Fruit fly (Drosophila melanogaster) whole organism, adult: Measurements from ENCODE around the gene CG17027.
A peak's percentile ranks its signal among the peaks of the same experiment; 100 is the strongest.

Source experiments
- CG11617 ChIP-seq: fragments of 200-800 bp; sonication (Bioruptor generic); optimal IDR thresholded peaks from 2 replicates; lab custom pipeline; 2017; ENCODE audit warnings: mild to moderate bottlenecking, missing biosample characterization, missing genetic modification reagents, missing genetic modification characterization
- CG14711 ChIP-seq: fragments of 200-800 bp; sonication (Bioruptor generic); optimal IDR thresholded peaks from 2 replicates; lab custom pipeline; 2018; ENCODE audit warnings: missing biosample characterization, mild to moderate bottlenecking, missing genetic modification characterization, moderate library complexity
- CG33017 ChIP-seq: fragments of 200-800 bp; sonication (Bioruptor generic); optimal IDR thresholded peaks from 2 replicates; lab custom pipeline; 2018; ENCODE audit warnings: missing biosample characterization, mild to moderate bottlenecking, missing genetic modification characterization, moderate library complexity
- CG7101 ChIP-seq: fragments of 200-800 bp; sonication (Bioruptor generic); optimal IDR thresholded peaks from 2 replicates; lab custom pipeline; 2018; ENCODE audit warnings: missing biosample characterization, mild to moderate bottlenecking, missing genetic modification characterization, moderate library complexity
- Clk ChIP-seq: fragments of 200-800 bp; sonication (Bioruptor generic); optimal IDR thresholded peaks from 2 replicates; lab custom pipeline; 2017; ENCODE audit warnings: missing biosample characterization, missing genetic modification characterization
- Hr96 ChIP-seq: fragments of 200-800 bp; sonication (Bioruptor generic); optimal IDR thresholded peaks from 2 replicates; lab custom pipeline; 2016; ENCODE audit warnings: missing biosample characterization, missing genetic modification characterization
- bab1 ChIP-seq: fragments of 200-800 bp; sonication (Bioruptor generic); optimal IDR thresholded peaks from 3 replicates; lab custom pipeline; 2019; ENCODE audit warnings: missing biosample characterization, mild to moderate bottlenecking, missing genetic modification characterization, moderate library complexity
- kay ChIP-seq: fragments of 200-800 bp; sonication (Bioruptor generic); peaks from one replicate; lab custom pipeline; 2016; ENCODE audit warnings: missing biosample characterization, missing genetic modification characterization, borderline replicate concordance
- ovo ChIP-seq: fragments of 200-800 bp; sonication (Bioruptor generic); optimal IDR thresholded peaks from 2 replicates; lab custom pipeline; 2016; ENCODE audit warnings: missing biosample characterization, missing genetic modification characterization
- pad ChIP-seq: fragments of 200-800 bp; sonication (Bioruptor generic); optimal IDR thresholded peaks from 3 replicates; lab custom pipeline; 2017; ENCODE audit warnings: missing biosample characterization, missing genetic modification characterization, mild to moderate bottlenecking, moderate library complexity, missing genetic modification reagents
- toe ChIP-seq: fragments of 200-800 bp; sonication (Bioruptor generic); optimal IDR thresholded peaks from 2 replicates; lab custom pipeline; 2016; ENCODE audit warnings: missing biosample characterization, missing genetic modification characterization

DNA sequence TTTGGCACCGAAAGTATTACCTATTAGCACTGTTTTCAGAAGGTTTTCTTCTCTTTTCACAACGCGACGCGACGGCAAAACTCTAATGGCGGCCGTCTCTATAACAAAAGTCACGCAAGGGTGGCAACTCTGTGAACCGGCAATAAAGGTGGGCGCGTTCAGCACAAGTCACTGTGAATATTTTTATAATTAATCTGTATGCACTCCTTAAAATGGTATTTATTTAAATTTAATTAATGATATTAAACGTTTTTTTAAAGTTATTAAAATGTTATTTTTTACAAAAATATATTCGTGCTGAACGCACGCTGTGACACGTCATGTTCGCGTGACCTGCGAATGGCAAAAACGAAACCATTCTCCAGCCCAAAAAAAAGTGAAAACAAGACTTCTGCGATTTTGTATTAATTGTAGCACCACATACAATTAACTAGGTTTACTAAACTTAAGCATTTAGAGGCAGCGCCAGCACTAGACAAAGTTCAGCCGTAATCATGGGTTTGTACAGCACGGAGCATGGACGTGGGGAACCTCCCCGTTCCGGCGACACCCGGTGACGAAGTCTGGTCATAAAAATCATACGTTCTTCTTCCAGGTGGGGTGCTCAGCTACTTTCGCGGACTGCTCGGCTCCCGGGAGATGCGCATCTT, 3.0 kb downstream of the CG17027 start, which contains the start of the genes brm and Arl1:
- TF ChIP-seq Hr96 (GFP tag; lab: Kevin White, UChicago) (peak; percentile 95), CG33017 (tag; lab: Kevin White, UChicago) (peak; percentile 98), bab1 (peak; percentile 99), kay (GFP tag; lab: Kevin White, UChicago) (no peak), Clk (GFP tag; lab: Kevin White, UChicago) (peak; percentile 99), CG11617 (GFP tag; lab: Kevin White, UChicago) (peak; percentile 99), CG14711 (peak; percentile 98), CG7101 (tag; lab: Kevin White, UChicago) (peak; percentile 99), pad (GFP tag; lab: Kevin White, UChicago) (peak; percentile 95), toe (GFP tag; lab: Kevin White, UChicago) (peak; percentile 99), ovo (peak; percentile 98)
